Worm (Caenorhabditis elegans): Measurements from ENCODE around the gene ZK353.4.

ZK353.4 gene

DNA sequence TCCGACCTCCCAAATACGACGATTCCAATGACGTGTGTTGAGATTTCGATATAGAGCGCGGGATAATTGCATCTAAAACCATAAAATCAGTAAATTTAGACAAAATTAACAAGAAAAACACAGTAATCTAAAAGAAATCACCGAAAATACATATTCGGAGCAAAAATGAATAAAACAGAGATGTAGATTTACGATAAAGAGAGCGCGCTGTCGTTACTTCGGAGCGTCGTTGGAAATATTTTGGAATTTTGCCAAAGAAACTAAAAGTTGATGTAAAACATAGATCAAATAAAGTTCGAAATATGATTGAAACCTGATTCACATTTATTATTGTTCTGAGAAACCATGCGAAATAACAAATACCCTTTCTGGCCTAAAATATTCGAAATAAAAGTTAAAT is 42.7 kb upstream of the ZK353.4 start, which contains the start of gene ZK1236.5 (continued):
- peak; percentile 11 for TF ChIP-seq tbx-2 (tag; optimal IDR thresholded peaks at IDR 0.05)
- peak; percentile 45 for TF ChIP-seq nhr-71 (tag; optimal IDR thresholded peaks at IDR 0.05)
- no peak for TF ChIP-seq fkh-10 (GFP tag; optimal IDR thresholded peaks at IDR 0.05)
- no peak for TF ChIP-seq sptf-1 (tag; optimal IDR thresholded peaks at IDR 0.05)
- TF ChIP-seq snpc-4 (tag; optimal IDR thresholded peaks at IDR 0.05), result no peak
- no peak for TF ChIP-seq zip-4 (GFP tag; optimal IDR thresholded peaks at IDR 0.05)
- no peak for TF ChIP-seq fkh-4 (tag; optimal IDR thresholded peaks at IDR 0.05; ENCODE audit: borderline replicate concordance)
- TF ChIP-seq lsy-2 (tag; optimal IDR thresholded peaks at IDR 0.05), result peak; percentile 54 to 76
- no peak for TF ChIP-seq nhr-237 (tag; optimal IDR thresholded peaks at IDR 0.05)
- no peak for TF ChIP-seq skn-1 (tag; optimal IDR thresholded peaks at IDR 0.05)
- no peak for TF ChIP-seq ama-1 (optimal IDR thresholded peaks at IDR 0.05)

DNA sequence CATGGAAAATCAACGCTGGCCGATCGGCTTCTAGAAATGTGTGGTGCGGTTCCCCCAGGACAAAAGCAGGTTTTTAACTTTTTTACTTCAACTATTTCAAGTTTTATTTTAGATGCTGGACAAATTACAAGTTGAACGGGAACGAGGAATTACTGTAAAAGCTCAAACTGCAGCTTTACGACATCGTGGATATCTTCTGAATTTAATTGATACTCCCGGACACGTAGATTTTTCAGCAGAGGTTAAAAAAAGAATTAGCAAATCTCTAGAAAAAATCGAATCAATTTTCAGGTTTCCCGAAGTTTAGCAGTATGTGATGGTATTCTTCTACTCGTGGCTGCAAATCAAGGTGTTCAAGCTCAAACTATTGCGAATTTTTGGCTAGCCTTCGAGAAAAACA is 40.1 kb upstream of the ZK353.4 start:
- TF ChIP-seq efl-1 (optimal IDR thresholded peaks at IDR 0.05) (no peak), efl-1 (GFP tag; optimal IDR thresholded peaks at IDR 0.05 in 1 of 2) (peak in 1 of 2 experiments; percentile 91), ztf-4 (tag; optimal IDR thresholded peaks at IDR 0.05) (no peak)

DNA sequence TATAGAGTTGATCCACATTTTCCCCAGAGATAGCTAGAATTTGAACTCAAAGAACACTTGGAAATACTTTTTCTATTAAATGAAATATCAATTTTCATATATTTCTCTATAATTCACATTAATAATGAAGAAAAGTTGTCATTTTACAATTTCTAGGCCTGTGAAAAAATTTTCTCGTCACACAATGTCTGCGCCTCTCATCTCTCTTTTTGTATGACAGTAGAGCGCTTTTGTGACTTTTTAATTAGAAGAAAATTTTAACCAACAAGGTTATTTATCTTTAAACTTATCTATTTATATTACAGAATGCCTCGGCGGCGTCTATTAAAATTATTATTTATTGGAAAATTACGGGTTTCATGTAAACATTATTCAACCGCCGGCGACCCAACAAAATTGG is 39.6 kb upstream of the ZK353.4 start, which contains the start of gene ZK1236.1:
Gene ZK1236.1 (plus strand): TSS at position 263 of the 400 bp plus-strand sequence.
- TF ChIP-seq mab-9 (GFP tag; IDR thresholded peaks at IDR 0.05) (no peak), dpl-1 (GFP tag; optimal IDR thresholded peaks at IDR 0.05) (peak in 1 of 3 experiments; percentile 6), nhr-237 (tag; optimal IDR thresholded peaks at IDR 0.05) (no peak), unc-86 (tag; optimal IDR thresholded peaks at IDR 0.05) (no peak), nhr-47 (tag; optimal IDR thresholded peaks at IDR 0.05) (no peak), lin-35 (GFP tag; optimal IDR thresholded peaks at IDR 0.05) (peak in 1 of 2 experiments; percentile 10), fos-1 (tag; optimal IDR thresholded peaks at IDR 0.05) (no peak), nhr-77 (tag; optimal IDR thresholded peaks at IDR 0.05) (no peak), blmp-1 (tag; optimal IDR thresholded peaks at IDR 0.05) (no peak), pax-3 (tag; optimal IDR thresholded peaks at IDR 0.05) (no peak), hlh-4 (tag; optimal IDR thresholded peaks at IDR 0.05) (no peak)

DNA sequence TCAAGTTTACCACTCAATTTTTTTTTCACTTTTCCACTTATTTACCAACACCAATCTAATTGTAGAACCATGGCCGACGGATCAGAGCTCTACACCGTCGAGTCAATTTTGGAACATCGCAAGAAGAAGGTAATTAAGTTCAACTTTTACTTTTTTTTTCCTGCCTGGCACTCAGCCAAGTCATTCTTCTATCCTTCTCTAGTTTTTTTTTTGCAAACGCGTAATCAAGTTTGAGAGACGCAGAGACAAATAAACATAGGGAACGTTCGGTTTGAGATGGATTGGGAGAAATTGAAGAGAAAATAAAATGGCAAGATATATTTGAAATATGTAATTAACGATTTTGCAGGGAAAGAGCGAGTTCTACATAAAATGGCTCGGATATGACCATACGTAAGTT is 36.8 kb upstream of the ZK353.4 start, which contains the start of gene cec-1:
Gene cec-1 (plus strand): TSS at position 63 of the 400 bp plus-strand sequence.
- no peak for TF ChIP-seq efl-1 (optimal IDR thresholded peaks at IDR 0.05)
- no peak for TF ChIP-seq efl-1 (GFP tag; optimal IDR thresholded peaks at IDR 0.05 in 1 of 2)
- no peak for TF ChIP-seq fkh-10 (GFP tag; optimal IDR thresholded peaks at IDR 0.05)
- peak in 1 of 6 experiments; percentile 7 for TF ChIP-seq elt-3 (tag; optimal IDR thresholded peaks at IDR 0.05)
- no peak for TF ChIP-seq egl-13 (tag; optimal IDR thresholded peaks at IDR 0.05)
- TF ChIP-seq lin-13 (GFP tag; optimal IDR thresholded peaks at IDR 0.05), result peak; percentile 23
- TF ChIP-seq nhr-85 (tag), result peak; percentile 42
- peak; percentile 63 for TF ChIP-seq lin-14 (GFP tag; optimal IDR thresholded peaks at IDR 0.05)
- no peak for TF ChIP-seq grh-1 (GFP tag; IDR thresholded peaks at IDR 0.05)
- peak in 1 of 2 experiments; percentile 26 for TF ChIP-seq lsy-2 (tag; optimal IDR thresholded peaks at IDR 0.05)
- no peak for TF ChIP-seq dpl-1 (GFP tag; optimal IDR thresholded peaks at IDR 0.05)
- peak; percentile 87 for TF ChIP-seq blmp-1 (tag; optimal IDR thresholded peaks at IDR 0.05)
- TF ChIP-seq sup-37 (GFP tag; optimal IDR thresholded peaks at IDR 0.05), result no peak
- peak; percentile 11 for TF ChIP-seq mep-1 (tag; optimal IDR thresholded peaks at IDR 0.05)
- no peak for TF ChIP-seq nhr-12 (tag; optimal IDR thresholded peaks at IDR 0.05)
- no peak for TF ChIP-seq fkh-8 (tag; optimal IDR thresholded peaks at IDR 0.05)

DNA sequence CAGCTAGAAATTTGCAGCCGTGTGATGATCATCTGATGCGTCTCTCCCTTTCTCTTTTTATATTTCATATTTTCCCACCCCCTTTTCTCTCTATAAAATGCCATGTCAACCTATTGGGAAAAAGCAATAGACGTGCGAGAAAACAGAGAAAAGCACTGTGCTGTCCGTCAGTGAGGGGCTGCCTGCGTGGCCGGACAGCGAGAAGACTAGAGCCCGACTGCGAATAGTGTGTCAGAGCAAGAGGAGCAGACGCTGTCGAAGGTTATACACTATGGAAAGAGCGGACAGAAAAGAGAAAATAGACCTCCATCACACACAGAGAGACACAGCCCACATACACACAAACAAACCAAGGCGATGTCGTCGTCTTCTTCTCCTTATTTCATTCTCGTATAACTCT is 35.6 kb upstream of the ZK353.4 start:
- TF ChIP-seq fos-1 (tag; optimal IDR thresholded peaks at IDR 0.05) (no peak), unc-62 (GFP tag; optimal IDR thresholded peaks at IDR 0.05) (no peak), grh-1 (GFP tag; IDR thresholded peaks at IDR 0.05) (no peak), hlh-4 (tag; optimal IDR thresholded peaks at IDR 0.05) (no peak), elt-3 (tag; optimal IDR thresholded peaks at IDR 0.05) (peak in 2 of 6 experiments; percentile 12 to 18), ceh-88 (GFP tag; IDR thresholded peaks at IDR 0.05) (no peak), nhr-77 (tag; optimal IDR thresholded peaks at IDR 0.05) (peak; percentile 30), ama-1 (optimal IDR thresholded peaks at IDR 0.05) (peak; percentile 45), blmp-1 (tag; optimal IDR thresholded peaks at IDR 0.05) (peak; percentile 55), ceh-82 (tag; optimal IDR thresholded peaks at IDR 0.05) (peak in 2 of 3 experiments; percentile 17 to 54), ztf-4 (tag; optimal IDR thresholded peaks at IDR 0.05) (peak; percentile 13), hpl-2 (GFP tag; optimal IDR thresholded peaks at IDR 0.05) (no peak), unc-30 (tag; optimal IDR thresholded peaks at IDR 0.05) (no peak), F16B12.6 (tag; optimal IDR thresholded peaks at IDR 0.05) (peak; percentile 39), alr-1 (tag; optimal IDR thresholded peaks at IDR 0.05; ENCODE audit: borderline replicate concordance) (no peak), lsy-2 (tag; optimal IDR thresholded peaks at IDR 0.05) (peak; percentile 49 to 86), mab-9 (GFP tag; IDR thresholded peaks at IDR 0.05) (no peak), C34B4.2 (tag; optimal IDR thresholded peaks at IDR 0.05) (no peak), lin-39 (tag; optimal IDR thresholded peaks at IDR 0.05) (no peak), ceh-8 (GFP tag; optimal IDR thresholded peaks at IDR 0.05) (no peak), efl-1 (optimal IDR thresholded peaks at IDR 0.05) (peak; percentile 57 to 79), efl-1 (GFP tag; optimal IDR thresholded peaks at IDR 0.05 in 1 of 2) (peak; percentile 37 to 94)
